Fruit fly (Drosophila melanogaster) whole organism, adult: ENCODE measurements around the gene CheA86a.

Experiments
- CG11617 ChIP-seq: fragments of 200-800 bp; sonication (Bioruptor generic); optimal IDR thresholded peaks from 2 replicates; lab custom pipeline; 2017; ENCODE audit warnings: mild to moderate bottlenecking, missing biosample characterization, missing genetic modification reagents, missing genetic modification characterization
- CG7101 ChIP-seq: fragments of 200-800 bp; sonication (Bioruptor generic); optimal IDR thresholded peaks from 2 replicates; lab custom pipeline; 2018; ENCODE audit warnings: missing biosample characterization, mild to moderate bottlenecking, missing genetic modification characterization, moderate library complexity
- Clk ChIP-seq: fragments of 200-800 bp; sonication (Bioruptor generic); optimal IDR thresholded peaks from 2 replicates; lab custom pipeline; 2017; ENCODE audit warnings: missing biosample characterization, missing genetic modification characterization
- Crg-1 ChIP-seq: fragments of 200-800 bp; sonication (Bioruptor generic); optimal IDR thresholded peaks from 2 replicates; lab custom pipeline; 2016; ENCODE audit warnings: missing biosample characterization, missing genetic modification characterization
- Hr96 ChIP-seq: fragments of 200-800 bp; sonication (Bioruptor generic); optimal IDR thresholded peaks from 2 replicates; lab custom pipeline; 2016; ENCODE audit warnings: missing biosample characterization, missing genetic modification characterization
- Mnt ChIP-seq: fragments of 200-800 bp; sonication (Bioruptor generic); optimal IDR thresholded peaks from 2 replicates; lab custom pipeline; 2016; ENCODE audit warnings: missing biosample characterization, mild to moderate bottlenecking, missing genetic modification characterization
- ovo ChIP-seq: fragments of 200-800 bp; sonication (Bioruptor generic); optimal IDR thresholded peaks from 2 replicates; lab custom pipeline; 2016; ENCODE audit warnings: missing biosample characterization, missing genetic modification characterization
- pad ChIP-seq: fragments of 200-800 bp; sonication (Bioruptor generic); optimal IDR thresholded peaks from 3 replicates; lab custom pipeline; 2017; ENCODE audit warnings: missing biosample characterization, missing genetic modification characterization, mild to moderate bottlenecking, moderate library complexity, missing genetic modification reagents
- toe ChIP-seq: fragments of 200-800 bp; sonication (Bioruptor generic); optimal IDR thresholded peaks from 2 replicates; lab custom pipeline; 2016; ENCODE audit warnings: missing biosample characterization, missing genetic modification characterization

DNA sequence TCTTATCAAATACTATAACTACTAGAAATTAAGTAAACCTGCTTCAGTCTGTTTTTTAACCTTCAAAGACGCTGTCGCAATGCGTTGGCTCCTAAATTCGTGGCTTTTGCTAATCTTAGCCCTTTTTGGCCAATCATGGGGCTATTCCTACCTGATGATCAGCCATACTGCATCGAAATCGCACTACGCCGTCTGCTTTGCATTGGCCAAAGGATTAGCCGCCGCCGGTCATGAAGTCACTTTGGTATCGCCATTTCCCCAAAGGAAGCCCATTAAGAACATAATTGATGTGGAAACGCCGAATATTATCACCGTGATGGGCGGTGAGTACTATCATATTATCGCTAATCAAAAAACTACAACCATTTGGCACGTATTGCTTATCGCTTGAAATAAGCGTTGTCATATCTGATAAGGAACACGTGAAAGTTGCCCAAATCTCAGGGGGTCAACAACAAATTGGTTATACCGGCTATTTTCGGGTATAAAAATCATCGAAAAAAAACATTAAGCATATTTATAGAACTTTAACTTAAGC is 9.6 kb upstream of the CheA86a start, which contains the start of gene Ugt302E1:
- no peak for TF ChIP-seq Mnt (GFP tag; lab: Kevin White, UChicago)
- TF ChIP-seq toe (GFP tag; lab: Kevin White, UChicago), result no peak
- TF ChIP-seq Hr96, result no peak
- TF ChIP-seq pad (GFP tag; lab: Kevin White, UChicago), result no peak
- no peak for TF ChIP-seq ovo
- TF ChIP-seq CG11617 (GFP tag; lab: Kevin White, UChicago), result no peak
- no peak for TF ChIP-seq Clk (GFP tag; lab: Kevin White, UChicago)
- no peak for TF ChIP-seq CG7101 (tag; lab: Kevin White, UChicago)
- TF ChIP-seq Crg-1 (GFP tag; lab: Kevin White, UChicago), result no peak
